Fruit fly (Drosophila melanogaster): ENCODE results near the gene Atac3.

Gene Atac3

dm6 chr3L:342839-343238 lies 15.0 kb upstream of the Atac3 start, which contains the start of gene mthl10 (continued):
- TF ChIP-seq pzg (GFP tag; optimal IDR thresholded peaks at IDR 0.05) (peak; percentile 29), Hr78 (GFP tag; optimal IDR thresholded peaks at IDR 0.05) (peak in 1 of 2 experiments; percentile 98), CoRest (tag; optimal IDR thresholded peaks at IDR 0.05) (no peak), CG17359 (tag; optimal IDR thresholded peaks at IDR 0.05) (no peak), Hmx (GFP tag; optimal IDR thresholded peaks at IDR 0.05) (no peak), CG12744 (GFP tag; optimal IDR thresholded peaks at IDR 0.05) (no peak), Elba2 (GFP tag; optimal IDR thresholded peaks at IDR 0.05) (no peak), Dip2 (GFP tag; IDR thresholded peaks at IDR 0.05) (no peak), CG14014 (GFP tag; IDR thresholded peaks at IDR 0.05) (no peak), CG11695 (GFP tag; IDR thresholded peaks at IDR 0.05) (no peak), CG8290 (GFP tag; optimal IDR thresholded peaks at IDR 0.05) (no peak), CG8290 (tag; optimal IDR thresholded peaks at IDR 0.05) (peak in 1 of 2 experiments; percentile 38), Hey (tag; optimal IDR thresholded peaks at IDR 0.05) (no peak), chinmo (GFP tag; IDR thresholded peaks at IDR 0.05; ENCODE audit: partially characterized antibody) (0 out of 4 replicates have a peak, but pooled peaks have one; percentile 53), E2f2 (GFP tag; IDR thresholded peaks at IDR 0.05) (peak; percentile 22), Myb (GFP tag; optimal IDR thresholded peaks at IDR 0.05) (peak; percentile 13), Scr (GFP tag; IDR thresholded peaks at IDR 0.05; ENCODE audit: partially characterized antibody) (no peak), tio (GFP tag; optimal IDR thresholded peaks at IDR 0.05) (no peak), fu2 (GFP tag; optimal IDR thresholded peaks at IDR 0.05) (no peak), gfzf (GFP tag; optimal IDR thresholded peaks at IDR 0.05) (peak; percentile 35), CTCF (GFP tag; optimal IDR thresholded peaks at IDR 0.05) (peak; percentile 91), zf30C (GFP tag; optimal IDR thresholded peaks at IDR 0.05) (no peak), Hand (GFP tag; optimal IDR thresholded peaks at IDR 0.05) (no peak), trh (GFP tag; optimal IDR thresholded peaks at IDR 0.05) (no peak), Adf1 (GFP tag; IDR thresholded peaks at IDR 0.05) (0 out of 2 replicates have a peak, but pooled peaks have one; percentile 13), CG10979 (tag; optimal IDR thresholded peaks at IDR 0.05) (no peak), CG1792 (GFP tag; optimal IDR thresholded peaks at IDR 0.05) (no peak), CG14710 (tag; optimal IDR thresholded peaks at IDR 0.05) (no peak), CG3065 (GFP tag; optimal IDR thresholded peaks at IDR 0.05) (no peak), run (tag; optimal IDR thresholded peaks at IDR 0.05) (no peak), CG30020 (tag; optimal IDR thresholded peaks at IDR 0.05) (no peak), CG6765 (GFP tag; optimal IDR thresholded peaks at IDR 0.05) (no peak), dimm (GFP tag; IDR thresholded peaks at IDR 0.05) (no peak), Gug (GFP tag; IDR thresholded peaks at IDR 0.05) (no peak), ara (GFP tag; IDR thresholded peaks at IDR 0.05) (no peak), CG13624 (GFP tag; optimal IDR thresholded peaks at IDR 0.05) (no peak), CHES-1-like (GFP tag; optimal IDR thresholded peaks at IDR 0.05) (no peak), MBD-R2 (GFP tag; IDR thresholded peaks at IDR 0.05) (peak; percentile 19; the same call in 1 of the 2 replicates), CG7786 (GFP tag; optimal IDR thresholded peaks at IDR 0.05) (no peak), row (GFP tag; IDR thresholded peaks at IDR 0.05) (no peak), CG34376 (GFP tag; optimal IDR thresholded peaks at IDR 0.05) (no peak), CG11085 (GFP tag; IDR thresholded peaks at IDR 0.05) (no peak), CG12769 (tag; optimal IDR thresholded peaks at IDR 0.05) (peak; percentile 75), br (optimal IDR thresholded peaks at IDR 0.05) (no peak), CG16815 (GFP tag; optimal IDR thresholded peaks at IDR 0.05) (no peak), insv (GFP tag; optimal IDR thresholded peaks at IDR 0.05) (no peak), Pdp1 (GFP tag; optimal IDR thresholded peaks at IDR 0.05) (no peak), exex (tag; optimal IDR thresholded peaks at IDR 0.05) (peak; percentile 8), repo (GFP tag; optimal IDR thresholded peaks at IDR 0.05) (no peak), dmrt11E (tag; optimal IDR thresholded peaks at IDR 0.05) (no peak), sqz (GFP tag; optimal IDR thresholded peaks at IDR 0.05) (no peak), Hmr (GFP tag; optimal IDR thresholded peaks at IDR 0.05) (peak; percentile 52), mirr (GFP tag; optimal IDR thresholded peaks at IDR 0.05) (no peak)
